Worm (Caenorhabditis elegans) whole organism, L3 larva: Measurements from ENCODE around the gene F47E1.2.

ENCODE experiments used
- ama-1 ChIP-seq: fragments of 150-350 bp; optimal IDR thresholded peaks from 2 replicates; lab custom pipeline; 2018
- ceh-28 ChIP-seq: fragments of 150-350 bp; optimal IDR thresholded peaks from 2 replicates; lab custom pipeline; 2014; ENCODE audit warnings: missing biosample characterization, missing genetic modification reagents, missing genetic modification characterization
- ceh-82 ChIP-seq: fragments of 150-350 bp; optimal IDR thresholded peaks from 2 replicates; lab custom pipeline; 2014; ENCODE audit warnings: missing biosample characterization, missing genetic modification characterization
- egl-5 ChIP-seq: fragments of 150-350 bp; optimal IDR thresholded peaks from 2 replicates; lab custom pipeline; 2017; ENCODE audit warnings: missing biosample characterization, missing genetic modification reagents, missing genetic modification characterization, inconsistent platforms
- elt-1 ChIP-seq: fragments of 150-350 bp; optimal IDR thresholded peaks from 2 replicates; lab custom pipeline; 2014; ENCODE audit warnings: missing biosample characterization, missing genetic modification characterization
- fkh-10 ChIP-seq: sonication (generic microtip); optimal IDR thresholded peaks from 2 replicates; lab custom pipeline; 2017; ENCODE audit warnings: missing biosample characterization, missing genetic modification reagents, missing genetic modification characterization
- lin-15B ChIP-seq: fragments of 150-350 bp; optimal IDR thresholded peaks from 2 replicates; lab custom pipeline; 2014; ENCODE audit warnings: missing biosample characterization, missing genetic modification characterization
- lsy-12 ChIP-seq: sonication (generic microtip); optimal IDR thresholded peaks from 2 replicates; lab custom pipeline; 2016; ENCODE audit warnings: mild to moderate bottlenecking, missing genetic modification characterization, missing compliant biosample characterization
- mdl-1 ChIP-seq: fragments of 150-350 bp; optimal IDR thresholded peaks from 2 replicates; lab custom pipeline; 2014; ENCODE audit warnings: missing biosample characterization, missing genetic modification characterization
- nhr-12 ChIP-seq: fragments of 150-350 bp; optimal IDR thresholded peaks from 2 replicates; lab custom pipeline; 2014; ENCODE audit warnings: missing biosample characterization, missing genetic modification characterization
- nhr-237 ChIP-seq: fragments of 150-350 bp; optimal IDR thresholded peaks from 2 replicates; lab custom pipeline; 2014; ENCODE audit warnings: missing biosample characterization, missing genetic modification characterization
- pha-4 ChIP-seq: fragments of 150-350 bp; optimal IDR thresholded peaks from 2 replicates; lab custom pipeline; 2014; ENCODE audit warnings: missing biosample characterization, missing genetic modification reagents, missing genetic modification characterization
- snpc-4 ChIP-seq: fragments of 150-350 bp; optimal IDR thresholded peaks from 2 replicates; lab custom pipeline; 2014; ENCODE audit warnings: missing biosample characterization, missing genetic modification characterization
- unc-62 ChIP-seq: fragments of 150-350 bp; sonication (generic microtip); optimal IDR thresholded peaks from 4 replicates; lab custom pipeline; 2014; ENCODE audit warnings: missing biosample characterization, missing genetic modification reagents, missing genetic modification characterization

DNA sequence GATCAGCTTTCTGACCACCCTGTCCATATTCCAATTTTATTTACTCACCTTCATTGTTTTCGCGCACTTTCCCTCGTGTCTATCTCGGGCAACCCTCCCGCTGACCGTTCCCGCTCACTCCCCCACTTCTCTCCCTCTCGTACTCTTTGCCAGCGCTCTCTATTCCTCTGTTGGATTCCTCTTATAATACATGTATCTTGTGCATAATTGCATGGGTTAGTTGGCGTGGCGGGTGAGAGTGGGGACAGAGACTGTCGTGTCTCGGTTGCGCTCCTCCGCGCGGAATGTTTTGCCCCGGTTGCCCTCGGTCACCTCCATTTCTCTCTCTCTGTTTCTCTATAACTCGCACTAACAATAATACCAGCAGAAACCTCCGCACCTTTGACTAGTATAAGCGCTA, 44.7 kb downstream of the F47E1.2 start:
- TF ChIP-seq lin-15B (tag; lab: Kevin White, UChicago) (no peak), snpc-4 (no peak), egl-5 (tag; lab: Kevin White, UChicago) (no peak), pha-4 (tag; lab: Kevin White, UChicago) (no peak), ceh-82 (no peak), nhr-237 (tag; lab: Kevin White, UChicago) (no peak), mdl-1 (no peak), ama-1 (no peak), lsy-12 (no peak), unc-62 (no peak), fkh-10 (GFP tag; lab: Kevin White, UChicago) (no peak), nhr-12 (tag; lab: Kevin White, UChicago) (no peak), elt-1 (no peak), ceh-28 (no peak)
